Worm (Caenorhabditis elegans) whole organism, L2 larva: ENCODE results near the gene oops-1.

Experiments
- Y55F3AM.14 ChIP-seq: fragments of 200-800 bp; sonication (Bioruptor generic); optimal IDR thresholded peaks from 2 replicates; lab custom pipeline; 2018; ENCODE audit warnings: mild to moderate bottlenecking, missing genetic modification characterization, missing compliant biosample characterization
- ZK546.5 ChIP-seq: sonication (generic microtip); optimal IDR thresholded peaks from 2 replicates; lab custom pipeline; 2017; ENCODE audit warnings: missing biosample characterization, missing genetic modification characterization
- alr-1 ChIP-seq: fragments of 150-350 bp; optimal IDR thresholded peaks from 2 replicates; lab custom pipeline; 2014; ENCODE audit warnings: missing biosample characterization, missing genetic modification characterization
- aly-2 ChIP-seq: fragments of 150-350 bp; optimal IDR thresholded peaks from 2 replicates; lab custom pipeline; 2014; ENCODE audit warnings: missing biosample characterization, missing genetic modification characterization
- ama-1 ChIP-seq: fragments of 150-350 bp; optimal IDR thresholded peaks from 2 replicates; lab custom pipeline; 2018; ENCODE audit warnings: inconsistent platforms
- blmp-1 ChIP-seq: sonication (generic microtip); optimal IDR thresholded peaks from 2 replicates; lab custom pipeline; 2017; ENCODE audit warnings: missing genetic modification characterization, mild to moderate bottlenecking, missing compliant biosample characterization, antibody characterized with exemption, moderate library complexity; ENCODE audit not compliant: insufficient read depth
- ceh-16 ChIP-seq: fragments of 150-350 bp; optimal IDR thresholded peaks from 2 replicates; lab custom pipeline; 2014; ENCODE audit warnings: missing biosample characterization, missing genetic modification characterization
- ceh-82 ChIP-seq: fragments of 150-350 bp; optimal IDR thresholded peaks from 2 replicates; lab custom pipeline; 2014; ENCODE audit warnings: missing biosample characterization, missing genetic modification characterization
- crh-2 ChIP-seq: sonication (generic microtip); optimal IDR thresholded peaks from 2 replicates; lab custom pipeline; 2017; ENCODE audit warnings: missing biosample characterization, missing genetic modification characterization
- dmd-4 ChIP-seq: sonication (generic microtip); optimal IDR thresholded peaks from 2 replicates; lab custom pipeline; 2017; ENCODE audit warnings: missing biosample characterization, missing genetic modification characterization
- elt-1 ChIP-seq: fragments of 150-350 bp; optimal IDR thresholded peaks from 2 replicates; lab custom pipeline; 2014; ENCODE audit warnings: missing biosample characterization, missing genetic modification characterization
- elt-3 ChIP-seq: sonication (generic microtip); optimal IDR thresholded peaks from 2 replicates; lab custom pipeline; 2017; ENCODE audit warnings: missing biosample characterization, missing genetic modification characterization
- gmeb-1 ChIP-seq: fragments of 150-350 bp; optimal IDR thresholded peaks from 2 replicates; lab custom pipeline; 2014; ENCODE audit warnings: missing biosample characterization, missing genetic modification characterization
- lin-11 ChIP-seq: fragments of 150-350 bp; sonication (generic microtip); optimal IDR thresholded peaks from 2 replicates; lab custom pipeline; 2014; ENCODE audit warnings: missing biosample characterization, missing genetic modification characterization, inconsistent platforms, mixed read lengths
- lin-13 ChIP-seq: fragments of 150-350 bp; optimal IDR thresholded peaks from 2 replicates; lab custom pipeline; 2014; ENCODE audit warnings: missing biosample characterization, missing genetic modification reagents, missing genetic modification characterization
- lin-39 ChIP-seq: fragments of 150-350 bp; optimal IDR thresholded peaks from 2 replicates; lab custom pipeline; 2014; ENCODE audit warnings: missing biosample characterization, missing genetic modification reagents, missing genetic modification characterization
- lsy-2 ChIP-seq, 2 experiments: fragments of 150-350 bp in 1 of 2; sonication (generic microtip) in 1 of 2; optimal IDR thresholded peaks; 2 replicates each; lab custom pipeline; 2014 to 2017; ENCODE audit warnings: missing biosample characterization in 2 of 2, missing genetic modification characterization in 2 of 2
- mbf-1 ChIP-seq: sonication (generic microtip); optimal IDR thresholded peaks from 2 replicates; lab custom pipeline; 2017; ENCODE audit warnings: missing biosample characterization, missing genetic modification characterization
- mdl-1 ChIP-seq, 2 experiments: fragments of 150-350 bp in 1 of 2; sonication (generic microtip) in 1 of 2; optimal IDR thresholded peaks; 2 replicates each; lab custom pipeline; 2017; ENCODE audit warnings: missing biosample characterization in 2 of 2, missing genetic modification characterization in 2 of 2
- nhr-10 ChIP-seq: sonication (generic microtip); optimal IDR thresholded peaks from 2 replicates; lab custom pipeline; 2017; ENCODE audit warnings: missing biosample characterization, missing genetic modification characterization
- nhr-11 ChIP-seq: fragments of 150-350 bp; optimal IDR thresholded peaks from 2 replicates; lab custom pipeline; 2014; ENCODE audit warnings: missing biosample characterization, missing genetic modification characterization
- nhr-12 ChIP-seq: fragments of 150-350 bp; optimal IDR thresholded peaks from 2 replicates; lab custom pipeline; 2014; ENCODE audit warnings: missing biosample characterization, missing genetic modification characterization
- nhr-129 ChIP-seq: fragments of 150-350 bp; optimal IDR thresholded peaks from 2 replicates; lab custom pipeline; 2014; ENCODE audit warnings: missing biosample characterization, missing genetic modification characterization
- nhr-237 ChIP-seq: fragments of 150-350 bp; optimal IDR thresholded peaks from 2 replicates; lab custom pipeline; 2014; ENCODE audit warnings: missing biosample characterization, missing genetic modification characterization
- nhr-25 ChIP-seq: fragments of 150-350 bp; sonication (generic microtip); optimal IDR thresholded peaks from 3 replicates; lab custom pipeline; 2014; ENCODE audit warnings: missing biosample characterization, missing genetic modification characterization
- sem-4 ChIP-seq: fragments of 150-350 bp; optimal IDR thresholded peaks from 2 replicates; lab custom pipeline; 2014; ENCODE audit warnings: missing biosample characterization, missing genetic modification reagents, missing genetic modification characterization
- skn-1 ChIP-seq: sonication (generic microtip); optimal IDR thresholded peaks from 2 replicates; lab custom pipeline; 2017; ENCODE audit warnings: missing biosample characterization, missing genetic modification characterization
- sma-3 ChIP-seq: sonication (generic microtip); optimal IDR thresholded peaks from 2 replicates; lab custom pipeline; 2016; ENCODE audit warnings: missing genetic modification reagents, missing genetic modification characterization, missing compliant biosample characterization
- sma-9 ChIP-seq, 2 experiments: fragments of 150-350 bp in 1 of 2; sonication (generic microtip) in 1 of 2; optimal IDR thresholded peaks; 2 replicates each; lab custom pipeline; 2014 to 2016; ENCODE audit warnings: missing genetic modification characterization in 2 of 2, mild to moderate bottlenecking in 1 of 2, missing biosample characterization in 1 of 2, missing compliant biosample characterization in 1 of 2, missing genetic modification reagents in 1 of 2, moderate library complexity in 1 of 2
- snpc-4 ChIP-seq: fragments of 150-350 bp; optimal IDR thresholded peaks from 2 replicates; lab custom pipeline; 2014; ENCODE audit warnings: missing biosample characterization, missing genetic modification characterization
- unc-39 ChIP-seq: fragments of 150-350 bp; optimal IDR thresholded peaks from 2 replicates; lab custom pipeline; 2014; ENCODE audit warnings: missing biosample characterization, missing genetic modification characterization
- unc-55 ChIP-seq: fragments of 150-350 bp; sonication (generic microtip); optimal IDR thresholded peaks from 3 replicates; lab custom pipeline; 2014; ENCODE audit warnings: missing biosample characterization, missing genetic modification reagents, missing genetic modification characterization
- unc-62 ChIP-seq: fragments of 150-350 bp; optimal IDR thresholded peaks from 2 replicates; lab custom pipeline; 2014; ENCODE audit warnings: missing biosample characterization, missing genetic modification reagents, missing genetic modification characterization
- zag-1 ChIP-seq: fragments of 150-350 bp; optimal IDR thresholded peaks from 2 replicates; lab custom pipeline; 2014; ENCODE audit warnings: missing biosample characterization, missing genetic modification characterization
- ztf-1 ChIP-seq: fragments of 200-800 bp; sonication (Bioruptor generic); conservative IDR thresholded peaks from 2 replicates; pipeline ENCODE4 v1.3.6; 2022; ENCODE audit warnings: missing genetic modification characterization, missing compliant biosample characterization
- ztf-4 ChIP-seq: fragments of 150-350 bp; optimal IDR thresholded peaks from 2 replicates; lab custom pipeline; 2014; ENCODE audit warnings: missing biosample characterization, missing genetic modification characterization

oops-1 gene

ce11 chrIV:5814092-5814650, at the start of gene oops-1:
Gene oops-1 (minus strand): TSS chrIV:5814142.
- TF ChIP-seq zag-1 (tag; lab: Kevin White, UChicago) (no peak), lin-39 (no peak), lin-13 (GFP tag; lab: Kevin White, UChicago) (no peak), ztf-1 (GFP tag; lab: Robert Waterston, UW) (no peak), elt-3 (tag; lab: Kevin White, UChicago) (no peak), crh-2 (tag; lab: Kevin White, UChicago) (no peak), sem-4 (tag; lab: Kevin White, UChicago) (no peak), nhr-237 (no peak), unc-39 (tag; lab: Kevin White, UChicago) (no peak), nhr-129 (tag; lab: Kevin White, UChicago) (no peak), elt-1 (tag; lab: Kevin White, UChicago) (no peak)
- TF ChIP-seq, all 48 proteins: peak for 0

- TF ChIP-seq nhr-10 (tag; lab: Kevin White, UChicago) (no peak), unc-62 (no peak), ZK546.5 (tag; lab: Kevin White, UChicago) (no peak), mbf-1 (no peak), skn-1 (tag; lab: Kevin White, UChicago) (no peak), ztf-4 (no peak), aly-2 (no peak), snpc-4 (tag; lab: Kevin White, UChicago) (no peak)
Measured at ce11 chrIV:5860762-5861161, 46.8 kb upstream of the oops-1 start.

ce11 chrIV:5859876-5860275, 45.9 kb upstream of the oops-1 start, which contains the start of gene C06E7.4:
Gene C06E7.4 (minus strand): TSS chrIV:5859976.
- TF ChIP-seq nhr-11 (no peak), lsy-2 (tag; optimal IDR thresholded peaks at IDR 0.05; lab: Kevin White, UChicago) (no peak), lin-11 (tag; lab: Kevin White, UChicago) (no peak), sem-4 (tag; lab: Kevin White, UChicago) (no peak), gmeb-1 (tag; lab: Kevin White, UChicago) (no peak), Y55F3AM.14 (GFP tag; lab: Kevin White, UChicago) (no peak), zag-1 (tag; lab: Kevin White, UChicago) (no peak), mdl-1 (tag; optimal IDR thresholded peaks at IDR 0.05; lab: Kevin White, UChicago) (no peak), crh-2 (tag; lab: Kevin White, UChicago) (no peak), nhr-12 (tag; lab: Kevin White, UChicago) (no peak), unc-39 (tag; lab: Kevin White, UChicago) (no peak), nhr-237 (no peak), unc-62 (no peak), sma-9 (GFP tag; optimal IDR thresholded peaks at IDR 0.05; lab: Kevin White, UChicago) (no peak), sma-9 (tag; optimal IDR thresholded peaks at IDR 0.05; lab: Kevin White, UChicago) (no peak), blmp-1 (no peak), ztf-1 (GFP tag; lab: Robert Waterston, UW) (no peak), ceh-16 (no peak)

- TF ChIP-seq lsy-2 (tag; optimal IDR thresholded peaks at IDR 0.05; lab: Kevin White, UChicago) (no peak), nhr-25 (no peak), blmp-1 (peak; percentile 69), crh-2 (tag; lab: Kevin White, UChicago) (no peak)
Measured at ce11 chrIV:5858212-5858611, 44.3 kb upstream of the oops-1 start.

- TF ChIP-seq crh-2 (tag; lab: Kevin White, UChicago) (no peak), aly-2 (no peak), nhr-10 (tag; lab: Kevin White, UChicago) (no peak), mbf-1 (no peak), ama-1 (lab: Kevin White, UChicago) (no peak), dmd-4 (tag; lab: Kevin White, UChicago) (no peak), sma-3 (GFP tag; lab: Kevin White, UChicago) (no peak), ztf-1 (GFP tag; lab: Robert Waterston, UW) (no peak), nhr-237 (no peak), nhr-25 (no peak), elt-1 (tag; lab: Kevin White, UChicago) (no peak), ztf-4 (no peak), alr-1 (tag; lab: Kevin White, UChicago) (no peak), ceh-82 (tag; lab: Kevin White, UChicago) (no peak), nhr-129 (tag; lab: Kevin White, UChicago) (no peak), ZK546.5 (tag; lab: Kevin White, UChicago) (no peak), unc-55 (GFP tag; lab: Kevin White, UChicago) (no peak), sma-9 (GFP tag; optimal IDR thresholded peaks at IDR 0.05; lab: Kevin White, UChicago) (no peak), sma-9 (tag; optimal IDR thresholded peaks at IDR 0.05; lab: Kevin White, UChicago) (no peak), elt-3 (tag; lab: Kevin White, UChicago) (no peak)
Measured at ce11 chrIV:5856975-5857374, 43.0 kb upstream of the oops-1 start.
